Fruit fly (Drosophila melanogaster) whole organism, adult: Measurements from ENCODE around the gene CG42585.

Experiments used
- CG12768 ChIP-seq: fragments of 200-800 bp; sonication (Bioruptor generic); optimal IDR thresholded peaks from 2 replicates; lab custom pipeline; 2017; ENCODE audit warnings: missing biosample characterization, missing genetic modification characterization, mild to moderate bottlenecking, moderate library complexity, missing genetic modification reagents
- CG1620 ChIP-seq: fragments of 200-800 bp; sonication (Bioruptor generic); optimal IDR thresholded peaks from 2 replicates; lab custom pipeline; 2016; ENCODE audit warnings: missing biosample characterization, missing genetic modification characterization
- cic ChIP-seq: fragments of 200-800 bp; sonication (Bioruptor generic); optimal IDR thresholded peaks from 2 replicates; lab custom pipeline; 2017; ENCODE audit warnings: missing biosample characterization, mild to moderate bottlenecking, missing genetic modification characterization, moderate library complexity
- kay ChIP-seq: fragments of 200-800 bp; sonication (Bioruptor generic); peaks from one replicate; lab custom pipeline; 2016; ENCODE audit warnings: missing biosample characterization, missing genetic modification characterization, borderline replicate concordance

- TF ChIP-seq cic (no peak), kay (GFP tag; lab: Kevin White, UChicago) (no peak), CG12768 (GFP tag; lab: Kevin White, UChicago) (no peak), CG1620 (GFP tag; lab: Kevin White, UChicago) (no peak)
These were observed 26.2 kb upstream of the CG42585 start, which contains the start of gene CG34165 for dm6 chr2L:14713467-14713866.
